Worm (Caenorhabditis elegans) whole organism, early embryonic: Measurements from ENCODE around the gene crn-3.

ENCODE experiments used
- B0310.2 ChIP-seq: sonication (generic microtip); optimal IDR thresholded peaks from 2 replicates; lab custom pipeline; 2016; ENCODE audit warnings: mild to moderate bottlenecking, missing genetic modification characterization, missing compliant biosample characterization
- F13C5.2 ChIP-seq: sonication (generic microtip); optimal IDR thresholded peaks from 2 replicates; lab custom pipeline; 2017; ENCODE audit warnings: mild to moderate bottlenecking, missing genetic modification characterization, inconsistent platforms, missing compliant biosample characterization
- aly-1 ChIP-seq: sonication (generic microtip); optimal IDR thresholded peaks from 2 replicates; lab custom pipeline; 2016; ENCODE audit warnings: missing genetic modification characterization, missing compliant biosample characterization
- ama-1 ChIP-seq: fragments of 150-350 bp; optimal IDR thresholded peaks from 2 replicates; lab custom pipeline; 2014
- ceh-13 ChIP-seq: fragments of 200-800 bp; sonication (Bioruptor generic); optimal IDR thresholded peaks from 2 replicates; lab custom pipeline; 2018; ENCODE audit warnings: mild to moderate bottlenecking, missing genetic modification characterization, missing compliant biosample characterization
- ceh-36 ChIP-seq: sonication (generic microtip); optimal IDR thresholded peaks from 2 replicates; lab custom pipeline; 2016; ENCODE audit warnings: missing genetic modification characterization, inconsistent platforms, missing compliant biosample characterization
- ets-7 ChIP-seq: sonication (generic microtip); optimal IDR thresholded peaks from 2 replicates; lab custom pipeline; 2016; ENCODE audit warnings: missing genotype, missing genetic modification characterization, missing compliant biosample characterization
- flt-1 ChIP-seq: fragments of 200-800 bp; sonication (Bioruptor generic); IDR thresholded peaks from 2 replicates; pipeline ENCODE4 v1.3.6; 2022; ENCODE audit warnings: missing genetic modification characterization, missing compliant biosample characterization
- hmbx-1 ChIP-seq: sonication (generic microtip); optimal IDR thresholded peaks from 2 replicates; lab custom pipeline; 2016; ENCODE audit warnings: mild to moderate bottlenecking, missing genetic modification characterization, missing compliant biosample characterization
- hmg-4 ChIP-seq: fragments of 200-800 bp; sonication (Bioruptor generic); optimal IDR thresholded peaks from 2 replicates; lab custom pipeline; 2018; ENCODE audit warnings: mild to moderate bottlenecking, missing genetic modification characterization, missing compliant biosample characterization
- hnd-1 ChIP-seq: sonication (generic microtip); optimal IDR thresholded peaks from 2 replicates; lab custom pipeline; 2016; ENCODE audit warnings: missing genetic modification characterization, missing compliant biosample characterization
- pes-1 ChIP-seq: fragments of 200-800 bp; sonication (Bioruptor generic); IDR thresholded peaks from 2 replicates; pipeline ENCODE4 v1.3.6; 2022; ENCODE audit warnings: missing genetic modification reagents, missing genetic modification characterization, missing compliant biosample characterization
- scrt-1 ChIP-seq: fragments of 200-800 bp; sonication (Bioruptor generic); IDR thresholded peaks from 2 replicates; pipeline ENCODE4 v1.3.6; 2022; ENCODE audit warnings: missing genetic modification characterization, missing compliant biosample characterization
- sea-1 ChIP-seq: fragments of 200-800 bp; sonication (Bioruptor generic); conservative IDR thresholded peaks from 2 replicates; pipeline ENCODE4 v1.3.6; 2022; ENCODE audit warnings: missing genetic modification characterization, missing compliant biosample characterization
- tbx-11 ChIP-seq: fragments of 200-800 bp; sonication (Bioruptor generic); IDR thresholded peaks from 2 replicates; pipeline ENCODE4 v1.3.6; 2022; ENCODE audit warnings: missing genetic modification characterization, missing compliant biosample characterization
- tbx-37 ChIP-seq: fragments of 200-800 bp; sonication (Bioruptor generic); conservative IDR thresholded peaks from 2 replicates; pipeline ENCODE4 v1.3.6; 2022; ENCODE audit warnings: missing genetic modification reagents, missing genetic modification characterization, missing compliant biosample characterization
- tra-4 ChIP-seq: sonication (generic microtip); optimal IDR thresholded peaks from 2 replicates; lab custom pipeline; 2017; ENCODE audit warnings: missing genetic modification characterization, missing compliant biosample characterization

Gene crn-3

DNA sequence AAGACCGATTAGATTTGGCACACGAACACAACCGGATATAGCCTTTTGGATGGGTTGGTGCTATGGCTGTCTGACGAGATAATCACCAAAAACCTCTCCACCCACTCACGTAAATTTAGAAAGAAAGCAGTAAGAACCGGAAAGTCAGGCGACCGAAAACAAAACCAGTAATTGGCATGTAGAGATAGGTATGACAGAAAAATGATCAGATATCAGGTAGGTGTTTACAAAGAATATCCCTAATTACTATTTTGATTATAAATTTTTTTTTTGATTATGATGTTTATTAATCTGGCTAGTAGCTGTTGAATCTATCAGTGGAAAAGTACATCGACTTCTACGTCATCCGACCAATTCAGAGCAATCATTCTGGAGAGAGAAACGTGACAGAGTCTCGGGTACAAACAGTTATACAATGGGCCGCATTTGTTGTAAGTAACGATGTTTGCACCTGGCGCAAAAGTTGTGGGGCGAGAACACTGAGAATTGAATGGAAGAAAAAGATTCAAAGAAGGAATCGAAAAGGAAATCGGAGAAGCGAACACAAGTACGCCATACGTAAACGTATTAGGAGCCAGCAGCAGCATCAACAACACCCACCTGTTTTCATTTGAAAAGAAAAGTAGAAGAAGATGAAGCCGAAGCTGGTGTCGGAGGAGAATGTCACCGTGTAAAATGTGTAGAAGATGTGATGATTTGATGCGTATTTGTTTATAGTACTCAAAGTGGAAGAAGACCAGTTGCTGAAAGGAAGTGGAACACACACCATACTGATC is 36.8 kb upstream of the crn-3 start:
- TF ChIP-seq tbx-11 (GFP tag; lab: Robert Waterston, UW) (no peak), B0310.2 (tag; lab: Kevin White, UChicago) (no peak), pes-1 (GFP tag; lab: Robert Waterston, UW) (no peak), ets-7 (no peak), sea-1 (GFP tag; lab: Robert Waterston, UW) (no peak), flt-1 (GFP tag; lab: Robert Waterston, UW) (no peak), F13C5.2 (no peak), hmbx-1 (tag; lab: Kevin White, UChicago) (no peak), ceh-36 (no peak), scrt-1 (no peak), hnd-1 (no peak), aly-1 (tag; lab: Kevin White, UChicago) (no peak), ceh-13 (no peak), ama-1 (lab: Kevin White, UChicago) (no peak), tra-4 (tag; lab: Kevin White, UChicago) (no peak), tbx-37 (GFP tag; lab: Robert Waterston, UW) (no peak), hmg-4 (GFP tag; lab: Kevin White, UChicago) (no peak)

DNA sequence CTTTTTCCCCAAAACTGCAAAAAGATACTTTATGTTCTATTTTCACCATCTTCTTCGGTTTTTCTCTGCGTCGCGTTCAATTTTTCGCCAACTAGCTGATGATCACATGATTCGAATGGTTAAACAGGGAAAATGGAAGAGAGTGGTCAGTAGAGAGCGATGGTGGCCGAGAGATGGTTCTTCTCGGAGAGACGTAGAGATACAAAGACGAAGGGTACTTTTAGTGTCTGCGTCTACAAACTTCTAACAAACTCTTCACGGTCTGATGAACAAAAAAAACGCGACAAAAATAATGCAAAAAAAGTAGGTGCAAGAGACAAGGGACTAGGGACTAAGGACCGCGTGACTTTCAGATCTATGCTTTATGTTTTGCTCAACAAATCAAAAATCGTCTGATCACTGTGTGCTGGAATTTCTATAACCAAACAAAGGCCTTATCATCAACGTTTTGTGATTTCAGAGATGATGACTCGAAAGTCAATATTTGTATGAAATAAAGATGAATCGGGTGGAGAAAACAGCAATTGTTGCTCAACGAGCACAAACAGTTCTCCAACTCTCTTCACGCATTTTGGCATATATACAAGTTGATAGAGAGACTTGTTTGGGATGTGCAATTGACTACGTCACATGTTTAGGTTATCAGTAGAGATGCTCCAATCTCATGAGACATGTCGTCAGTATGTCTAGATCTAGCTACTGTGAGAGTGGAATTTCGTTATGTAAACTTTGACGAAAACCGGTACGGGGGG is 35.7 kb upstream of the crn-3 start:
- TF ChIP-seq hmbx-1 (tag; lab: Kevin White, UChicago): no peak
- no peak for TF ChIP-seq hmg-4 (GFP tag; lab: Kevin White, UChicago)
- no peak for TF ChIP-seq tra-4 (tag; lab: Kevin White, UChicago)

DNA sequence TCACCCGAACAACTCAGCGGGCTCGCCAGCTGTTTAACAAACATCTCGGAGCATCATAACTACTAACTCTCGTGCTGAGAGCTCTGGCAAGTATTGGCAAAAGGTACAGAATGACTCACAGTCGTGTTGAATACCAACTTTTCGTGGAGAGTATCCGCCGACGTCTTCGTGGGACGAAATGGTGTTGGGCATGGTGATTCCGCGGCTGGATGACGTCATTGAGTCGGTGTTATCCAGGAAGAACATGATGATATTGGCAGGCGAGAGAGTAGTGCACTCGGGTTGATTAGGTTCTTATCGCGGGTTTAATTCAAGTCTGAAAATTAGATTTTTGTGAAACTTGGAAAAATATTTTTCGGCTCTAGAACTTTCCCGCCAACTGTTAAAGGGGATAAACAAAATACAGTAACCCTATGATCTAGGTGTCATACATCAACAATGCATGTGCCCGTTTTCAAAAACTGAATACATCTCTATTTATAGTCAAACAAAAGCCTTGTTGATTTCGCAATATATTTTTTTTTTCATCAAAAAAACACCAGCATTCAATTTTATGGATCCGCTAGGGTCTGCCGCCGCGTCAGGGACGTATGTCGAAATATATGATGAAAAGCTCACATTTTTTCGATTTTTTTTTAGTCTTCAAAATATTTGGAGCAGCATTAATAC is 34.3 kb upstream of the crn-3 start:
- TF ChIP-seq ceh-13: no peak
- TF ChIP-seq pes-1 (GFP tag; lab: Robert Waterston, UW): no peak
- TF ChIP-seq tbx-37 (GFP tag; lab: Robert Waterston, UW): no peak
- no peak for TF ChIP-seq scrt-1
- no peak for TF ChIP-seq ceh-36
- no peak for TF ChIP-seq ama-1 (lab: Kevin White, UChicago)
- TF ChIP-seq hnd-1: no peak
- TF ChIP-seq tra-4 (tag; lab: Kevin White, UChicago): no peak
- no peak for TF ChIP-seq hmbx-1 (tag; lab: Kevin White, UChicago)
- no peak for TF ChIP-seq F13C5.2
- TF ChIP-seq flt-1 (GFP tag; lab: Robert Waterston, UW): no peak
- TF ChIP-seq aly-1 (tag; lab: Kevin White, UChicago): no peak
- TF ChIP-seq sea-1 (GFP tag; lab: Robert Waterston, UW): no peak
- no peak for TF ChIP-seq ets-7
- TF ChIP-seq B0310.2 (tag; lab: Kevin White, UChicago): no peak
- TF ChIP-seq tbx-11 (GFP tag; lab: Robert Waterston, UW): no peak
- no peak for TF ChIP-seq hmg-4 (GFP tag; lab: Kevin White, UChicago)

DNA sequence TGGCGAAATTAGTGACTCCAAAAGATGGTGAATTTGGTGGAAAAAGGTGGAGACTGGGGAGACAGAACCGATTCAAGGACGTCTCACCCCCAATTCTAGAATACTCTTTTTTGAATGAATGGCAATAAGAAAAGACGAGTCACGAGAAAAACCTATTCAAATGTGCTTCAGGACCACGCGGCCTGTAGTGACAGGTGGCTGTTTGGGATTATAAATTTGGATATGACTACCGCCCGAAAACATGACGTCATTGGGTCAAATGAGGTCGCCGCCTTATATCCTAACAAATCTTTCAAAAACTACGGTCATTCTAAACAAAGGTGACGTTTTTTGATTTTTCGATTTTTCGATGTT is 33.8 kb upstream of the crn-3 start:
- no peak for TF ChIP-seq tra-4 (tag; lab: Kevin White, UChicago)

DNA sequence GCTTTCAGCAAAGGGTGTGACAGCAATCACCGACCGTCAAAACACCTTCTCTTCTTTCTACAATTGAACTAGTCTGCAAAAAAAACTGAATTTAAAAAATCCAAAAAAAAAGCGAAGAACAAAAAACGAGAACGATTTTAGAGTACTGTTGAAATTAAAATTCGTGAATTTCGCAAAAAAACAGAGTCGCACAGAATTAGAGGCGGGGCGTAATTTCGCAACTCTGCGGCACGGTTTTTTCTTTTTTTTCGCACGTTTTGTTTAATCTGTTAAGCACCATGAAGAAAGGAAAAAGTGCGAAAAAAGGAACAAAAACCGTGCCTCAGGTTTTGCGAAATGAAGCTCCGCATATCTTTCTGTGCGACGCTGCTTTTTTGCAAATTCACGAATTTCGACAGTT is 32.9 kb upstream of the crn-3 start, which contains the start of gene mnk-1:
Gene mnk-1 (minus strand): TSS at position 73 of the 400 bp plus-strand sequence.
- TF ChIP-seq tbx-37 (GFP tag; lab: Robert Waterston, UW) (no peak), flt-1 (GFP tag; lab: Robert Waterston, UW) (no peak), tbx-11 (GFP tag; lab: Robert Waterston, UW) (no peak), sea-1 (GFP tag; lab: Robert Waterston, UW) (no peak), tra-4 (tag; lab: Kevin White, UChicago) (no peak), hmg-4 (GFP tag; lab: Kevin White, UChicago) (no peak), pes-1 (GFP tag; lab: Robert Waterston, UW) (no peak), aly-1 (tag; lab: Kevin White, UChicago) (no peak), ets-7 (no peak), ceh-36 (no peak), scrt-1 (no peak), ama-1 (lab: Kevin White, UChicago) (no peak)

DNA sequence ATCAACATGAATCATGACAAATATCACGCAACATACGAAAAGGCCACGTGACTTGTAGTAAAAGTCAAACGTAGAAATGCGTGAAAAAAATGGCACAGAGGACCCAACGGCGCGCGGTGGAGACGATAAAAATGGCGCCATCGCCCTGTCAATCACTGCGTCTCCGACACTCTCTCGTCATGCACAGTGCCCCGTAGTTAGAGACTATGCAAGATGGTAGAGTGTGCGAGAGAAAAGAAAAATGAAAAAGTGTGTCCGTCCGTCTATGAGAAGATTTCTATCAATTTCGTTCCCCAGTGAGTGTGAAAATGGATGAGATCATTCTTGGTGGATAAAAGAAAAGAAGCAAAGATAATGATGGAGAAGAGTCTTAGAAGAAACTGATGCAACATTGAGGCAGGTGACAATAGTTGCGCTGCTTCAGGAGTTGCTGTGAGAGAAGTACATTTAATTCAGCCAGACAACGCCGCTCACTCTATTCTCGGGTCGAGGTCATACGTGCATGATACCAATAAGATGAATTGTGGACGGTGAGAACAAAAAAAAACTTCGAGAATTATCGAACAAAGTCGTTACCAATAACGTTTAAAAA is 32.3 kb upstream of the crn-3 start:
- TF ChIP-seq tra-4 (tag; lab: Kevin White, UChicago): no peak
- TF ChIP-seq tbx-37 (GFP tag; lab: Robert Waterston, UW): no peak
- no peak for TF ChIP-seq hmg-4 (GFP tag; lab: Kevin White, UChicago)

DNA sequence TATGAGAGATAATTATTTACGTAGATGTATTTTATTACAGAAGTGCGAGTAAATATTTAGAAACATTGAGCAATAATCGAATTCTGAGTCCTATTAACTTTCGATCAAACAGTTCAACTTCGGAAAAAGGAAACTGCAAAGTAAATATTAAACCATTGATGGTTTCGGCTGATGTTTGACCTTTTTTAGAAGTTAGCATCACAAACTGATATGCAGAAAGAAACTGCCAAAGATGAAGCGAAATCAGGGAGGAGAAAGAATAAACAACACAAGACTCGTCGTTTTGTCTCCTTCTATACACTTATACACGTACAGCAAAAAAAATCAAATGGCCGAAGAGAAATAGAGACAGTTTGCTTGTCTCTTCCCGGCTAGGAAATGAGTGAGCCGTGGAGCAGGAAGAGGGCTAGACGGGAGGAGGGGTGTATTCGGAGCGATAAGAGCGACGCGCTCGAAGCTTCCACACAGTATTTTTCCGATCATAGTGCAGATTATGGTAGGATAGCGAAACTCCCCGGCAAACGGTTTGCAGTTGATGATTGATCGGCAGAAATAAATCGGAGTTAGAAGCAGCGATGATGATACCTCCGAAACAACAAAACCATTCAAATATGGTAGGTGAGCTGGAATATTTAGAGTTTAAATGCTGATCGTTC is 31.2 kb upstream of the crn-3 start:
- TF ChIP-seq sea-1 (GFP tag; lab: Robert Waterston, UW) (no peak), hmg-4 (GFP tag; lab: Kevin White, UChicago) (no peak), hnd-1 (no peak), pes-1 (GFP tag; lab: Robert Waterston, UW) (no peak), aly-1 (tag; lab: Kevin White, UChicago) (no peak), F13C5.2 (no peak), ets-7 (no peak), tra-4 (tag; lab: Kevin White, UChicago) (no peak), ceh-13 (no peak), ama-1 (lab: Kevin White, UChicago) (no peak), B0310.2 (tag; lab: Kevin White, UChicago) (no peak), tbx-11 (GFP tag; lab: Robert Waterston, UW) (no peak), tbx-37 (GFP tag; lab: Robert Waterston, UW) (no peak), flt-1 (GFP tag; lab: Robert Waterston, UW) (no peak), hmbx-1 (tag; lab: Kevin White, UChicago) (no peak), ceh-36 (no peak), scrt-1 (no peak)
